Worm (Caenorhabditis elegans): ENCODE measurements around the gene ZK742.6.

ZK742.6 gene

DNA sequence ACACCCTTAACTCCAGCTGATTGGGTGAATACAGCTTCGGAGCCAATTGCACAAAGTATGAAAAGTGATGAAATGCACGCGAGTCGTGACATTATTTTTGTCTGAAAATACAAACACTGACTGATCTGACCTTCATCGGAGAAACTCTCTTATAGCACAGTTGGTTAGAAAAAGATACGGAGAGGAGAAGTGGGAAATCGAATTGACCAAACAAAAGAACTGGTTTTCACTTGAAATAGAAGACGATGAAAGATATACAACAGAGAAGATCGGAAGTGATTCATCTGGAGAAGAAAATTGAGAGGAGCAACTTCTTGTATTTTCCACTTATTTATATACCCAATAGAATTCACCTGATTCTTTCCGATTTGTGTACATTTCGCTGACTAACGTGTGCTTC is 23.1 kb upstream of the ZK742.6 start, which contains the start of gene ttr-33:
Gene ttr-33, minus strand, starts transcription at position 101 of the 400 bp plus-strand sequence.
- TF ChIP-seq dao-5 (tag; optimal IDR thresholded peaks at IDR 0.05) (no peak), W03F9.2 (tag; optimal IDR thresholded peaks at IDR 0.05) (no peak), him-1 (tag; optimal IDR thresholded peaks at IDR 0.05) (no peak)

- TF ChIP-seq dao-5 (tag; optimal IDR thresholded peaks at IDR 0.05), result no peak
- no peak for TF ChIP-seq him-1 (tag; optimal IDR thresholded peaks at IDR 0.05)
- TF ChIP-seq W03F9.2 (tag; optimal IDR thresholded peaks at IDR 0.05), result no peak
Measured at ce11 chrV:7836911-7837310, 22.2 kb upstream of the ZK742.6 start, which contains the start of gene txt-5. Gene txt-5, minus strand, starts transcription at chrV:7837134.

- TF ChIP-seq dao-5 (tag; optimal IDR thresholded peaks at IDR 0.05), result no peak
- TF ChIP-seq W03F9.2 (tag; optimal IDR thresholded peaks at IDR 0.05), result no peak
- TF ChIP-seq him-1 (tag; optimal IDR thresholded peaks at IDR 0.05), result no peak
Measured at ce11 chrV:7830952-7831351, 16.2 kb upstream of the ZK742.6 start.

DNA sequence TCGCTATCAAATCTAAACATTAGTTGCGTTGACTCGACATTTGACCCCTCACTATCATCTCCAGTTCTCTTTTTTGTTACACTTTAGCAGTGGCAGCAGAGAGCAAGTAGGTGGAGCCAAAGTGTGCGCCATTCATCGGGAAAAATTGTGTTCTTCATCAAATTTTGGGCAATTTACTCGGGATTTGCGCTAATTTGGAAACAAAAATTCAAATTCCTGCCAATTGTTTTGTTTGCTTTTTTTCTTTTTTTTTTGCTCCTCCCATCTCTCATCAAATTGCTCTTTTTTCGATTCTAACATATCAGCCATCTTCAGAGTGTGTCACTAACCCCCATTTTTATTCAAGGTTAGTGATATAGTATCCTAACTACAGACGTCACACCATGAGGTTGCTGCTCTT is 12.2 kb upstream of the ZK742.6 start, which contains the start of gene mig-6:
Gene mig-6, plus strand, starts transcription at position 301 of the 400 bp plus-strand sequence.
- TF ChIP-seq him-1 (tag; optimal IDR thresholded peaks at IDR 0.05) (no peak), dao-5 (tag; optimal IDR thresholded peaks at IDR 0.05) (no peak), W03F9.2 (tag; optimal IDR thresholded peaks at IDR 0.05) (no peak)

- TF ChIP-seq dao-5 (tag; optimal IDR thresholded peaks at IDR 0.05) (no peak), him-1 (tag; optimal IDR thresholded peaks at IDR 0.05) (no peak), W03F9.2 (tag; optimal IDR thresholded peaks at IDR 0.05) (no peak)
Measured at ce11 chrV:7826362-7826761, 11.6 kb upstream of the ZK742.6 start.

- TF ChIP-seq dao-5 (tag; optimal IDR thresholded peaks at IDR 0.05) (no peak), W03F9.2 (tag; optimal IDR thresholded peaks at IDR 0.05) (no peak), him-1 (tag; optimal IDR thresholded peaks at IDR 0.05) (no peak)
Measured at ce11 chrV:7825836-7826235, 11.1 kb upstream of the ZK742.6 start.

DNA sequence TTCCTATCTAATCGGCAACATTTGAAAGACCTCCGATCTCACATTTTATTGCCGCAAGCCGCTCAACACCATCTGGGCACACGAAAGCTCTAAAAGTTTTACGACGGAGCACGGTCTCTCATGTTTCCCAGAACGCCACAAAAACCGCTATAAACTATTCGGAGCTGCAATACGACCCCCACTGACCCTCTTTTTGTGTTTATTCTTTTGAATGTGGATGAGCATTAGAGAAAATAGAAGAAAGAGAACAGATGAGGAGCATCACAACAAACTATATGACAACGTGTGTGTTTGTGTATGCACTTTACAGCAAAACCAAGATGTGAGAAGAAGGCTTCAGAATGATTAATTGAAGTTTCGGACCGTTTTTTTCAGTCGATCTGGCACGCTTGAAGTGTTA is 9.4 kb upstream of the ZK742.6 start:
- TF ChIP-seq dao-5 (tag; optimal IDR thresholded peaks at IDR 0.05) (no peak), him-1 (tag; optimal IDR thresholded peaks at IDR 0.05) (no peak), W03F9.2 (tag; optimal IDR thresholded peaks at IDR 0.05) (no peak)

DNA sequence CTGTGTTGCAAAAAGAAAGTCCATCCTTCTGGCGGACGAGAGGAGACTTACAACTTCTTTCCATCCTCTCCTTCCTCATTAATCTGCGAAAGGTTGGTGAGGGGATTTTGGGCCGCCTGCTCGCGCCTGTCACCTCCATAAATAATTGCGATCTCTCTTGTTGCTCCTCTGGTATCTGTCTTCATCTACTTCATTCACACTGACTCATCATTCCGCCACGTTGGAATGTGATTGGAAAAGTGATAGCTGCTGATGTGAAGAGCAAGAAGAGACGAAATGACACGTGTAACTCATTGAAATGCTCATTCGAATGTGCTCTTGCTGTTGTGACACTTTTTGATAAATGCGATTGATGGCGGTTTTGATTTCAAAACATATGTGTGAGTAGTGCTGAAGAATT is 7.9 kb upstream of the ZK742.6 start:
- TF ChIP-seq W03F9.2 (tag; optimal IDR thresholded peaks at IDR 0.05) (no peak), him-1 (tag; optimal IDR thresholded peaks at IDR 0.05) (no peak), dao-5 (tag; optimal IDR thresholded peaks at IDR 0.05) (no peak)

DNA sequence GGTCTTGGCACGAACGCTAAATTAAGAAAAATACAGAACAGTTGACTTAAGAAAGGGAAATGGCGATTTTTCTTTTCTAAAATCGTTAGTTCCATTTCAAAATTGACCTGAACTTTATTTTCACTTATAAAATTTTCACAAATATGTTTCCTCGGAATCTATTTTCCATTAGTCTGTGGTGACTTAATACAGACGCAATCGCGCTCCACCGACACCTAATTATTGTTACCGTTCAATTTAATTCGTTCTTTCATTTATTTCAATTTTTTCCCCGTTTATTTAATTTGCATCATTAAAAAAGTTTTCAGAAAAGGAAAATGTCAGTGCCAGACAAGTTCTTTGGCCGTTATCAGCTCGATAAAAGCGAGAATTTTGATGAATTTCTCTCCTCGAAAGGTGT is 5.5 kb upstream of the ZK742.6 start, which contains the start of gene lbp-4:
Gene lbp-4, plus strand, starts transcription at position 309 of the 400 bp plus-strand sequence.
- TF ChIP-seq W03F9.2 (tag; optimal IDR thresholded peaks at IDR 0.05), result peak; percentile 6
- no peak for TF ChIP-seq him-1 (tag; optimal IDR thresholded peaks at IDR 0.05)
- TF ChIP-seq dao-5 (tag; optimal IDR thresholded peaks at IDR 0.05), result no peak

- TF ChIP-seq him-1 (tag; optimal IDR thresholded peaks at IDR 0.05) (no peak), dao-5 (tag; optimal IDR thresholded peaks at IDR 0.05) (no peak), W03F9.2 (tag; optimal IDR thresholded peaks at IDR 0.05) (no peak)
Measured at ce11 chrV:7819585-7819984, 4.8 kb upstream of the ZK742.6 start.

DNA sequence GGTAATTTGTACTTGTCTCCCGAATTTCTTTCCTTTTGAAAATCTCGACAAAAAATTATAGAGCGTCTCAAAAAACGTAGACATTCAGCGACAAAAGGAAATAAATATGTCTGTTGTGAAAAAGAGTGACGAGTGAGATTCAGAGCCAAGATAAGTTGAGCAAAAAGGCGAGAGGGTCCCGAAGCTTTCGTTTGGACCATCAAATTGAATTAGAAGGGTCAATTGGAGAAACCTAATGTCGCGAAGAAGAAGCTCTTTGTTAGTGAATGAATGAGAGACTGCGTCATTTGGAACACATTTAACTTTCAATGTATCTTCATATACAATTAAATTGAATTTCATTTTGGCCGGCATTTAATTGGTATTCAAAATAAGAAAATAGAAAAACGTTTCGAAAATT is 1.7 kb upstream of the ZK742.6 start:
- no peak for TF ChIP-seq him-1 (tag; optimal IDR thresholded peaks at IDR 0.05)
- no peak for TF ChIP-seq W03F9.2 (tag; optimal IDR thresholded peaks at IDR 0.05)
- TF ChIP-seq dao-5 (tag; optimal IDR thresholded peaks at IDR 0.05), result no peak

- TF ChIP-seq dao-5 (tag; optimal IDR thresholded peaks at IDR 0.05), result no peak
Measured at ce11 chrV:7811758-7812157, 3.0 kb downstream of the ZK742.6 start, which contains the start of gene ZK742.4. Gene ZK742.4, minus strand, starts transcription at chrV:7811792.

DNA sequence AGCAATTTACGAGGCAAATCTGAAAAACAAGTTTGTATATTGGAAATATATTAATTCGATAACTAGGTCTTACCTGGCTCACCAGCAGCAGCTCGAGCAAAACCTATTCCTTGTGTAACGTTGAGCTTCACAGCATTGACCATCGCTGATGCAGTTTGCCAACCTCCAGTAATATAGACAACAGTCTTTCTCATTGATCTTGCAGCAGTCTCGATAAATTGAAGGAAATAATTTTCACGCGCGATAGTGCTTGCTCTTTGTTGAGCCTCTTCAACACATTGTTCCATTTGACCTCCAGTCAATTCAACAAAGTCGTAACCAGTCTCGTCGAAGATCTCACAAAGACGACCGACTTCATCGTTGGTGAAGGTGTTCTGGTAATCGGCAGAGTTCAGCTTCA is 4.2 kb downstream of the ZK742.6 start:
- TF ChIP-seq W03F9.2 (tag; optimal IDR thresholded peaks at IDR 0.05) (no peak), him-1 (tag; optimal IDR thresholded peaks at IDR 0.05) (no peak), dao-5 (tag; optimal IDR thresholded peaks at IDR 0.05) (no peak)

ce11 chrV:7809320-7810256 is 5.2 kb downstream of the ZK742.6 start, which contains the start of gene ZK742.3:
Gene ZK742.3, minus strand, starts transcription at chrV:7809912.
- TF ChIP-seq W03F9.2 (tag; optimal IDR thresholded peaks at IDR 0.05), result no peak
